Worm (Caenorhabditis elegans): ENCODE results near the gene K08E7.5.
A peak's percentile ranks its signal among the peaks of the same experiment; 100 is the strongest.

Gene K08E7.5

ce11 chrIV:12605401-12605800, 32.2 kb downstream of the K08E7.5 start, which contains the start of gene Y55D9A.2:
Gene Y55D9A.2 (minus strand): TSS chrIV:12605431.
- TF ChIP-seq lir-3 (tag; optimal IDR thresholded peaks at IDR 0.05; ENCODE audit: poor library complexity) (no peak), lin-13 (GFP tag; optimal IDR thresholded peaks at IDR 0.05) (no peak), mef-2 (tag; optimal IDR thresholded peaks at IDR 0.05) (no peak), dsc-1 (tag; optimal IDR thresholded peaks at IDR 0.05) (no peak), snu-23 (GFP tag; optimal IDR thresholded peaks at IDR 0.05) (peak; percentile 64), efl-1 (optimal IDR thresholded peaks at IDR 0.05) (peak; percentile 48 to 52), efl-1 (GFP tag; optimal IDR thresholded peaks at IDR 0.05 in 1 of 2) (peak; percentile 57 to 89), ets-5 (GFP tag; IDR thresholded peaks at IDR 0.05) (no peak), nhr-20 (tag; optimal IDR thresholded peaks at IDR 0.05) (peak; percentile 17), unc-62 (GFP tag; optimal IDR thresholded peaks at IDR 0.05) (no peak), nhr-84 (tag; optimal IDR thresholded peaks at IDR 0.05) (no peak), unc-130 (tag; optimal IDR thresholded peaks at IDR 0.05) (no peak), nhr-47 (tag; optimal IDR thresholded peaks at IDR 0.05) (no peak), ceh-90 (tag; optimal IDR thresholded peaks at IDR 0.05) (peak; percentile 2), snpc-4 (tag; optimal IDR thresholded peaks at IDR 0.05) (no peak), C16A3.4 (tag; optimal IDR thresholded peaks at IDR 0.05) (no peak), ceh-82 (tag; optimal IDR thresholded peaks at IDR 0.05) (peak in 1 of 3 experiments; percentile 23), nhr-12 (tag; optimal IDR thresholded peaks at IDR 0.05) (no peak), aly-2 (tag; optimal IDR thresholded peaks at IDR 0.05) (peak; percentile 75), unc-30 (tag; optimal IDR thresholded peaks at IDR 0.05) (no peak), sptf-1 (tag; optimal IDR thresholded peaks at IDR 0.05) (no peak), hlh-4 (tag; optimal IDR thresholded peaks at IDR 0.05) (no peak), nhr-77 (tag; optimal IDR thresholded peaks at IDR 0.05) (peak; percentile 18), ceh-8 (GFP tag; optimal IDR thresholded peaks at IDR 0.05) (no peak), nhr-28 (tag; optimal IDR thresholded peaks at IDR 0.05) (no peak), nhr-90 (tag; optimal IDR thresholded peaks at IDR 0.05; ENCODE audit: poor library complexity) (peak; percentile 46), skn-1 (tag; optimal IDR thresholded peaks at IDR 0.05) (peak; percentile 18), pag-3 (tag; optimal IDR thresholded peaks at IDR 0.05; ENCODE audit: borderline replicate concordance, insufficient read depth) (no peak), efl-3 (GFP tag; optimal IDR thresholded peaks at IDR 0.05) (no peak), F16B12.6 (tag; optimal IDR thresholded peaks at IDR 0.05) (peak; percentile 13), C04F5.9 (tag; optimal IDR thresholded peaks at IDR 0.05) (no peak), lin-35 (GFP tag; optimal IDR thresholded peaks at IDR 0.05) (peak; percentile 37 to 47), lsy-2 (tag; optimal IDR thresholded peaks at IDR 0.05) (peak; percentile 52 to 71), swsn-7 (tag; optimal IDR thresholded peaks at IDR 0.05) (peak; percentile 34), lin-39 (tag; optimal IDR thresholded peaks at IDR 0.05) (no peak), lin-15B (tag; optimal IDR thresholded peaks at IDR 0.05) (peak; percentile 55), xbp-1 (tag; optimal IDR thresholded peaks at IDR 0.05) (peak; percentile 56), ztf-11 (tag; optimal IDR thresholded peaks at IDR 0.05) (peak in 1 of 2 experiments; percentile 12), egl-13 (tag; optimal IDR thresholded peaks at IDR 0.05) (no peak), sup-37 (GFP tag; optimal IDR thresholded peaks at IDR 0.05) (no peak), pqm-1 (tag; optimal IDR thresholded peaks at IDR 0.05) (no peak), rnt-1 (tag; optimal IDR thresholded peaks at IDR 0.05) (no peak), isw-1 (GFP tag; IDR thresholded peaks at IDR 0.05) (no peak), unc-98 (GFP tag; IDR thresholded peaks at IDR 0.05) (no peak), mab-9 (GFP tag; IDR thresholded peaks at IDR 0.05) (no peak), nhr-85 (tag) (no peak), ztf-4 (tag; optimal IDR thresholded peaks at IDR 0.05) (no peak), vab-15 (tag; optimal IDR thresholded peaks at IDR 0.05) (peak; percentile 53), elt-3 (tag; optimal IDR thresholded peaks at IDR 0.05) (no peak), mep-1 (tag; optimal IDR thresholded peaks at IDR 0.05) (peak; percentile 71), mdl-1 (tag; optimal IDR thresholded peaks at IDR 0.05) (no peak), nhr-71 (tag; optimal IDR thresholded peaks at IDR 0.05) (peak; percentile 62), dpl-1 (GFP tag; optimal IDR thresholded peaks at IDR 0.05) (peak; percentile 19 to 62 (median 27)), tbx-2 (tag; optimal IDR thresholded peaks at IDR 0.05) (peak; percentile 45)
